Fruit fly (Drosophila melanogaster) whole organism, embryonic: ENCODE data around the gene Ugt49B2.

Experiments
- Awh ChIP-seq: fragments of 200-800 bp; sonication (Bioruptor generic); IDR thresholded peaks from 2 replicates; pipeline ENCODE4, ENCODE4 v1.3.6; 2022; ENCODE audit warnings: missing biosample characterization, missing genetic modification characterization
- Bteb2 ChIP-seq: fragments of 200-800 bp; sonication (Bioruptor generic); optimal IDR thresholded peaks from 2 replicates; lab custom pipeline; 2016; ENCODE audit warnings: missing biosample characterization, missing genetic modification characterization
- CG11093 ChIP-seq: fragments of 200-800 bp; sonication (Bioruptor generic); IDR thresholded peaks from 3 replicates; pipeline ENCODE4 v1.3.6; 2022; ENCODE audit warnings: missing biosample characterization, missing genetic modification characterization
- CG12104 ChIP-seq: fragments of 200-800 bp; sonication (Bioruptor generic); optimal IDR thresholded peaks from 3 replicates; lab custom pipeline; 2016; ENCODE audit warnings: missing biosample characterization, missing genetic modification characterization
- CG12236 ChIP-seq: fragments of 200-800 bp; sonication (Bioruptor generic); optimal IDR thresholded peaks from 2 replicates; lab custom pipeline; 2016; ENCODE audit warnings: missing biosample characterization, missing genetic modification characterization
- CG14050 ChIP-seq: fragments of 200-800 bp; sonication (Bioruptor generic); IDR thresholded peaks from 3 replicates; pipeline ENCODE4 v1.3.6; 2022; ENCODE audit warnings: missing biosample characterization, missing genetic modification characterization
- CG14965 ChIP-seq: fragments of 200-800 bp; sonication (Bioruptor generic); optimal IDR thresholded peaks from 2 replicates; lab custom pipeline; 2016; ENCODE audit warnings: missing biosample characterization, missing genetic modification characterization, borderline replicate concordance
- CG16813 ChIP-seq: fragments of 200-800 bp; sonication (Bioruptor generic); IDR thresholded peaks from 3 replicates; pipeline ENCODE4 v1.3.6; 2022; ENCODE audit warnings: missing biosample characterization, missing genetic modification characterization; ENCODE audit not compliant: partially characterized antibody
- CG16815 ChIP-seq: fragments of 200-800 bp; sonication (Bioruptor generic); optimal IDR thresholded peaks from 3 replicates; lab custom pipeline; 2017; ENCODE audit warnings: missing biosample characterization, mild to moderate bottlenecking, missing genetic modification characterization
- CG18476 ChIP-seq: fragments of 200-800 bp; sonication (Bioruptor generic); optimal IDR thresholded peaks from 2 replicates; lab custom pipeline; 2016; ENCODE audit warnings: missing biosample characterization, mild to moderate bottlenecking, missing genetic modification characterization
- CG18619 ChIP-seq: fragments of 200-800 bp; sonication (Bioruptor generic); optimal IDR thresholded peaks from 3 replicates; lab custom pipeline; 2017; ENCODE audit warnings: missing biosample characterization, mild to moderate bottlenecking, missing genetic modification characterization
- CG2199 ChIP-seq: fragments of 200-800 bp; sonication (Bioruptor generic); IDR thresholded peaks from 3 replicates; pipeline ENCODE4 v1.3.6; 2022; ENCODE audit warnings: missing biosample characterization, missing genetic modification characterization
- CG32772 ChIP-seq: fragments of 200-800 bp; sonication (Bioruptor generic); IDR thresholded peaks from 2 replicates; pipeline ENCODE4 v1.3.6; 2022; ENCODE audit warnings: missing biosample characterization, missing genetic modification characterization
- CG3838 ChIP-seq: fragments of 200-800 bp; sonication (Bioruptor generic); optimal IDR thresholded peaks from 3 replicates; lab custom pipeline; 2016; ENCODE audit warnings: missing biosample characterization, missing genetic modification characterization
- CG4328 ChIP-seq: fragments of 200-800 bp; sonication (Bioruptor generic); optimal IDR thresholded peaks from 3 replicates; lab custom pipeline; 2017; ENCODE audit warnings: missing biosample characterization, missing genetic modification reagents, missing genetic modification characterization
- CG43689 ChIP-seq: fragments of 200-800 bp; sonication (Bioruptor generic); IDR thresholded peaks from 2 replicates; pipeline ENCODE4 v1.3.6; 2022; ENCODE audit warnings: missing biosample characterization, missing genetic modification characterization
- CG7987 ChIP-seq: fragments of 200-800 bp; sonication (Bioruptor generic); optimal IDR thresholded peaks from 2 replicates; lab custom pipeline; 2018; ENCODE audit warnings: missing biosample characterization, mild to moderate bottlenecking, missing genetic modification characterization, moderate library complexity
- CG8290 ChIP-seq, 3 experiments: fragments of 200-800 bp; sonication (Bioruptor generic); optimal IDR thresholded peaks; 2 replicates each; lab custom pipeline; 2016 to 2019; ENCODE audit warnings: missing biosample characterization in 3 of 3, missing genetic modification characterization in 3 of 3, mild to moderate bottlenecking in 2 of 3, moderate library complexity in 1 of 3
- CkIIα-i1 ChIP-seq: fragments of 200-800 bp; sonication (Bioruptor generic); IDR thresholded peaks from 2 replicates; pipeline ENCODE4 v1.3.6; 2022; ENCODE audit warnings: missing biosample characterization, missing genetic modification characterization
- Doc3 ChIP-seq: fragments of 200-800 bp; sonication (Bioruptor generic); IDR thresholded peaks from 3 replicates; pipeline ENCODE4 v1.3.6; 2022; ENCODE audit warnings: missing biosample characterization, missing genetic modification characterization; ENCODE audit not compliant: partially characterized antibody
- Fer1 ChIP-seq: fragments of 200-800 bp; sonication (Bioruptor generic); optimal IDR thresholded peaks from 2 replicates; lab custom pipeline; 2017; ENCODE audit warnings: missing biosample characterization, mild to moderate bottlenecking, missing genetic modification characterization
- GATAe ChIP-seq: fragments of 200-800 bp; sonication (Bioruptor generic); conservative IDR thresholded peaks from 2 replicates; pipeline ENCODE4 v1.3.6; 2022; ENCODE audit warnings: missing biosample characterization, missing genetic modification characterization
- H15 ChIP-seq: fragments of 200-800 bp; sonication (Bioruptor generic); IDR thresholded peaks from 3 replicates; pipeline ENCODE4 v1.3.6; 2022; ENCODE audit warnings: missing biosample characterization, missing genetic modification characterization
- Hand ChIP-seq: fragments of 200-800 bp; sonication (Bioruptor generic); optimal IDR thresholded peaks from 2 replicates; lab custom pipeline; 2017; ENCODE audit warnings: mild to moderate bottlenecking, missing biosample characterization, missing genetic modification reagents, missing genetic modification characterization
- MESR4 ChIP-seq: fragments of 200-800 bp; sonication (Bioruptor generic); optimal IDR thresholded peaks from 2 replicates; lab custom pipeline; 2018; ENCODE audit warnings: missing biosample characterization, mild to moderate bottlenecking, missing genetic modification characterization, moderate library complexity
- Optix ChIP-seq: fragments of 200-800 bp; sonication (Bioruptor generic); IDR thresholded peaks from 3 replicates; pipeline ENCODE4 v1.3.6; 2022; ENCODE audit warnings: missing biosample characterization, missing genetic modification characterization
- Scr ChIP-seq: fragments of 200-800 bp; sonication (Bioruptor generic); IDR thresholded peaks from 2 replicates; pipeline ENCODE4 v1.3.6; 2022; ENCODE audit warnings: missing biosample characterization, missing genetic modification characterization; ENCODE audit not compliant: partially characterized antibody
- Spps ChIP-seq: fragments of 200-800 bp; sonication (Bioruptor generic); optimal IDR thresholded peaks from 2 replicates; lab custom pipeline; 2018; ENCODE audit warnings: missing biosample characterization, mild to moderate bottlenecking, missing genetic modification characterization
- ab ChIP-seq: fragments of 200-800 bp; sonication (Bioruptor generic); optimal IDR thresholded peaks from 2 replicates; lab custom pipeline; 2016; ENCODE audit warnings: missing biosample characterization, missing genetic modification characterization
- ash1 ChIP-seq: fragments of 200-800 bp; sonication (Bioruptor generic); optimal IDR thresholded peaks from 2 replicates; lab custom pipeline; 2018; ENCODE audit warnings: missing biosample characterization, mild to moderate bottlenecking, missing genetic modification characterization
- bigmax ChIP-seq: fragments of 200-800 bp; sonication (Bioruptor generic); optimal IDR thresholded peaks from 2 replicates; lab custom pipeline; 2018; ENCODE audit warnings: missing biosample characterization, mild to moderate bottlenecking, missing genetic modification characterization
- cad ChIP-seq: fragments of >200 bp; optimal IDR thresholded peaks from 2 replicates; lab custom pipeline; 2017; ENCODE audit warnings: missing biosample characterization, missing genetic modification characterization
- caup ChIP-seq: fragments of 200-800 bp; sonication (Bioruptor generic); optimal IDR thresholded peaks from 3 replicates; lab custom pipeline; 2017; ENCODE audit warnings: missing biosample characterization, mild to moderate bottlenecking, missing genetic modification characterization, moderate library complexity; ENCODE audit not compliant: severe bottlenecking
- disco-r ChIP-seq: fragments of 200-800 bp; sonication (Bioruptor generic); optimal IDR thresholded peaks from 2 replicates; lab custom pipeline; 2016; ENCODE audit warnings: missing biosample characterization, missing genetic modification characterization
- fd102C ChIP-seq: fragments of 200-800 bp; sonication (Bioruptor generic); optimal IDR thresholded peaks from 2 replicates; lab custom pipeline; 2018; ENCODE audit warnings: missing biosample characterization, mild to moderate bottlenecking, missing genetic modification characterization, moderate library complexity
- fd64A ChIP-seq: fragments of 200-800 bp; sonication (Bioruptor generic); optimal IDR thresholded peaks from 3 replicates; lab custom pipeline; 2018; ENCODE audit warnings: missing biosample characterization, mild to moderate bottlenecking, missing genetic modification characterization
- gce ChIP-seq: fragments of 200-800 bp; sonication (Bioruptor generic); IDR thresholded peaks from 3 replicates; pipeline ENCODE4 v1.3.6; 2022; ENCODE audit warnings: missing biosample characterization, missing genetic modification characterization
- hb ChIP-seq: fragments of 200-800 bp; sonication (Bioruptor generic); IDR thresholded peaks from 3 replicates; pipeline ENCODE4 v1.3.6; 2022; ENCODE audit warnings: missing biosample characterization, missing genetic modification characterization; ENCODE audit not compliant: partially characterized antibody
- kay ChIP-seq: fragments of 200-800 bp; sonication (Bioruptor generic); optimal IDR thresholded peaks from 2 replicates; lab custom pipeline; 2016; ENCODE audit warnings: missing biosample characterization, missing genetic modification characterization
- ken ChIP-seq: fragments of 200-800 bp; sonication (Bioruptor generic); IDR thresholded peaks from 3 replicates; pipeline ENCODE4 v1.3.6; 2022; ENCODE audit warnings: missing biosample characterization, missing genetic modification characterization
- lmd ChIP-seq: fragments of 200-800 bp; sonication (Bioruptor generic); IDR thresholded peaks from 2 replicates; pipeline ENCODE4 v1.3.6; 2022; ENCODE audit warnings: missing biosample characterization, missing genetic modification characterization
- pb ChIP-seq: fragments of 200-800 bp; sonication (Bioruptor generic); optimal IDR thresholded peaks from 3 replicates; lab custom pipeline; 2016; ENCODE audit warnings: missing biosample characterization, missing genetic modification characterization
- sd ChIP-seq: fragments of 200-800 bp; sonication (Bioruptor generic); optimal IDR thresholded peaks from 3 replicates; lab custom pipeline; 2018; ENCODE audit warnings: missing biosample characterization, mild to moderate bottlenecking, missing genetic modification characterization, moderate library complexity
- sens-2 ChIP-seq: fragments of 200-800 bp; sonication (Bioruptor generic); IDR thresholded peaks from 2 replicates; pipeline ENCODE4 v1.3.6; 2022; ENCODE audit warnings: missing biosample characterization, missing genetic modification characterization
- sima ChIP-seq: fragments of 200-800 bp; sonication (Bioruptor generic); optimal IDR thresholded peaks from 2 replicates; lab custom pipeline; 2016; ENCODE audit warnings: missing biosample characterization, missing genetic modification characterization
- slou ChIP-seq: fragments of 200-800 bp; sonication (Bioruptor generic); optimal IDR thresholded peaks from 3 replicates; lab custom pipeline; 2016; ENCODE audit warnings: missing biosample characterization, missing genetic modification characterization
- stc ChIP-seq: fragments of 200-800 bp; sonication (Bioruptor generic); IDR thresholded peaks from 2 replicates; pipeline ENCODE4 v1.3.6; 2022; ENCODE audit warnings: missing biosample characterization, missing genetic modification characterization
- toy ChIP-seq: fragments of 200-800 bp; sonication (Bioruptor generic); IDR thresholded peaks from 2 replicates; pipeline ENCODE4 v1.3.6; 2022; ENCODE audit warnings: missing biosample characterization, missing genetic modification characterization
- trem ChIP-seq: fragments of 200-800 bp; optimal IDR thresholded peaks from 3 replicates; lab custom pipeline; 2019; ENCODE audit warnings: missing biosample characterization, mild to moderate bottlenecking, missing genetic modification characterization, moderate library complexity
- usp ChIP-seq: fragments of >200 bp; optimal IDR thresholded peaks from 2 replicates; lab custom pipeline; 2017; ENCODE audit warnings: missing biosample characterization, missing genetic modification characterization
- zfh1 ChIP-seq: fragments of 200-800 bp; sonication (Bioruptor generic); IDR thresholded peaks from 3 replicates; pipeline ENCODE4 v1.3.6; 2022; ENCODE audit warnings: missing biosample characterization, missing genetic modification characterization

Gene Ugt49B2

dm6 chr3R:21365262-21365661 is 34.3 kb downstream of the Ugt49B2 start (continued):
- peak; percentile 65; the same call in 1 of the 3 replicates for TF ChIP-seq gce (GFP tag; lab: Robert Waterston, UW)
- TF ChIP-seq CG14965 (GFP tag; lab: Kevin White, UChicago): no peak
- TF ChIP-seq fd64A (GFP tag; lab: Kevin White, UChicago): peak; percentile 68
- peak; percentile 13 for TF ChIP-seq ash1
- TF ChIP-seq Doc3: no peak
- TF ChIP-seq CG14050 (GFP tag; lab: Robert Waterston, UW): peak; percentile 83
- TF ChIP-seq Fer1 (GFP tag; lab: Kevin White, UChicago): peak; percentile 94
- TF ChIP-seq CG12236 (GFP tag; lab: Kevin White, UChicago): peak; percentile 89
- peak; percentile 82 for TF ChIP-seq GATAe
- peak; percentile 92 for TF ChIP-seq sd
- peak; percentile 11 for TF ChIP-seq bigmax (GFP tag; lab: Kevin White, UChicago)
- TF ChIP-seq kay: peak; percentile 93
- peak; percentile 95 for TF ChIP-seq ab (GFP tag; lab: Kevin White, UChicago)
- TF ChIP-seq CG2199 (GFP tag; lab: Robert Waterston, UW): peak; percentile 70; the same call in 1 of the 3 replicates
- TF ChIP-seq CG12104 (GFP tag; lab: Kevin White, UChicago): peak; percentile 93
- TF ChIP-seq CG8290 (GFP tag; optimal IDR thresholded peaks at IDR 0.05; lab: Kevin White, UChicago): peak; percentile 89
- TF ChIP-seq CG8290 (tag; optimal IDR thresholded peaks at IDR 0.05; lab: Kevin White, UChicago): peak in 1 of 2 experiments; percentile 82
- TF ChIP-seq Hand (GFP tag; lab: Kevin White, UChicago): peak; percentile 92
- TF ChIP-seq Scr: 0 out of 2 replicates have a peak, but pooled peaks have one; percentile 9
- peak; percentile 98 for TF ChIP-seq lmd (GFP tag; lab: Robert Waterston, UW)
- no peak for TF ChIP-seq CG16813 (GFP tag; lab: Robert Waterston, UW)
- TF ChIP-seq CG32772 (GFP tag; lab: Robert Waterston, UW): peak; percentile 91
- no peak for TF ChIP-seq sima
- TF ChIP-seq cad: no peak
- peak; percentile 80; the same call in 2 of the 3 replicates for TF ChIP-seq Optix
- TF ChIP-seq H15 (GFP tag; lab: Robert Waterston, UW): peak; percentile 88
- peak; percentile 73 for TF ChIP-seq Awh (GFP tag; lab: Robert Waterston, UW)
- peak; percentile 85 for TF ChIP-seq disco-r
- TF ChIP-seq Bteb2 (GFP tag; lab: Kevin White, UChicago): peak; percentile 92
- peak; percentile 96 for TF ChIP-seq CG11093 (GFP tag; lab: Robert Waterston, UW)
- no peak for TF ChIP-seq MESR4
- peak; percentile 98 for TF ChIP-seq CG16815
- peak; percentile 89 for TF ChIP-seq CG18476 (GFP tag; lab: Kevin White, UChicago)
- TF ChIP-seq fd102C: no peak
- TF ChIP-seq CkIIα-i1: no peak
- peak; percentile 90 for TF ChIP-seq ken (GFP tag; lab: Robert Waterston, UW)
- TF ChIP-seq stc (GFP tag; lab: Robert Waterston, UW): peak; percentile 90
- peak; percentile 94 for TF ChIP-seq slou (GFP tag; lab: Kevin White, UChicago)
- peak; percentile 68 for TF ChIP-seq Spps
- TF ChIP-seq usp: no peak
- peak; percentile 97 for TF ChIP-seq CG3838 (GFP tag; lab: Kevin White, UChicago)
- peak; percentile 92 for TF ChIP-seq caup (GFP tag; lab: Kevin White, UChicago)
- TF ChIP-seq CG18619 (GFP tag; lab: Kevin White, UChicago): peak; percentile 97
- peak; percentile 84 for TF ChIP-seq CG7987 (GFP tag; lab: Kevin White, UChicago)
- peak; percentile 81 for TF ChIP-seq CG43689 (GFP tag; lab: Robert Waterston, UW)
- TF ChIP-seq sens-2 (GFP tag; lab: Robert Waterston, UW): no peak; the same call in 1 of the 2 replicates
- no peak for TF ChIP-seq hb (GFP tag; lab: Robert Waterston, UW)
- peak; percentile 84 for TF ChIP-seq pb
- TF ChIP-seq CG4328 (GFP tag; lab: Kevin White, UChicago): peak; percentile 96
- TF ChIP-seq trem (tag; lab: Kevin White, UChicago): peak; percentile 92
- peak; percentile 81 for TF ChIP-seq toy
- peak; percentile 87 for TF ChIP-seq zfh1 (GFP tag; lab: Robert Waterston, UW)
